Worm (Caenorhabditis elegans) whole organism, L3 larva: ENCODE measurements around the gene C02B4.3.

Source experiments
- ama-1 ChIP-seq: fragments of 150-350 bp; optimal IDR thresholded peaks from 2 replicates; lab custom pipeline; 2018
- ceh-16 ChIP-seq: sonication (generic microtip); optimal IDR thresholded peaks from 2 replicates; lab custom pipeline; 2017; ENCODE audit warnings: missing biosample characterization, missing genetic modification characterization
- egl-27 ChIP-seq: sonication (generic microtip); optimal IDR thresholded peaks from 4 replicates; lab custom pipeline; 2017; ENCODE audit warnings: missing biosample characterization, missing genetic modification reagents, missing genetic modification characterization
- elt-3 ChIP-seq, 3 experiments: fragments of 150-350 bp in 1 of 3; sonication (generic microtip) in 2 of 3; optimal IDR thresholded peaks; 2 replicates in 2 of 3; 4 replicates in 1 of 3; lab custom pipeline; 2014 to 2017; ENCODE audit warnings: missing biosample characterization in 3 of 3, missing genetic modification characterization in 3 of 3
- lin-39 ChIP-seq: fragments of 150-350 bp; optimal IDR thresholded peaks from 2 replicates; lab custom pipeline; 2018; ENCODE audit warnings: missing biosample characterization, missing genetic modification reagents, missing genetic modification characterization
- nfya-1 ChIP-seq: sonication (generic microtip); optimal IDR thresholded peaks from 2 replicates; lab custom pipeline; 2017; ENCODE audit warnings: missing genetic modification characterization, mild to moderate bottlenecking, missing compliant biosample characterization, antibody characterized with exemption, moderate library complexity; ENCODE audit not compliant: insufficient read depth
- nhr-237 ChIP-seq: fragments of 150-350 bp; optimal IDR thresholded peaks from 2 replicates; lab custom pipeline; 2014; ENCODE audit warnings: missing biosample characterization, missing genetic modification characterization
- nhr-77 ChIP-seq: fragments of 150-350 bp; optimal IDR thresholded peaks from 2 replicates; lab custom pipeline; 2014; ENCODE audit warnings: missing biosample characterization, missing genetic modification characterization
- pha-4 ChIP-seq: fragments of 150-350 bp; optimal IDR thresholded peaks from 2 replicates; lab custom pipeline; 2014; ENCODE audit warnings: missing biosample characterization, missing genetic modification reagents, missing genetic modification characterization
- pqm-1 ChIP-seq: fragments of 150-350 bp; optimal IDR thresholded peaks from 2 replicates; lab custom pipeline; 2017; ENCODE audit warnings: missing biosample characterization, missing genetic modification characterization, inconsistent platforms
- snpc-4 ChIP-seq: fragments of 150-350 bp; optimal IDR thresholded peaks from 2 replicates; lab custom pipeline; 2014; ENCODE audit warnings: missing biosample characterization, missing genetic modification characterization
- unc-62 ChIP-seq: fragments of 150-350 bp; sonication (generic microtip); optimal IDR thresholded peaks from 4 replicates; lab custom pipeline; 2014; ENCODE audit warnings: missing biosample characterization, missing genetic modification reagents, missing genetic modification characterization
- zag-1 ChIP-seq: fragments of 150-350 bp; optimal IDR thresholded peaks from 2 replicates; lab custom pipeline; 2014; ENCODE audit warnings: missing biosample characterization, missing genetic modification characterization

ce11 chrX:12690346-12690745 is 30.7 kb upstream of the C02B4.3 start:
- TF ChIP-seq snpc-4 (tag; lab: Kevin White, UChicago) = no peak
- TF ChIP-seq unc-62 (GFP tag; lab: Kevin White, UChicago) = peak; percentile 96
- no peak for TF ChIP-seq ceh-16 (tag; lab: Kevin White, UChicago)
- peak; percentile 97 for TF ChIP-seq lin-39 (tag; lab: Kevin White, UChicago)
- no peak for TF ChIP-seq egl-27 (tag; lab: Kevin White, UChicago)
- TF ChIP-seq ama-1 (lab: Kevin White, UChicago) = no peak
- TF ChIP-seq nfya-1 (tag; lab: Kevin White, UChicago) = peak; percentile 45
- TF ChIP-seq elt-3 (tag; optimal IDR thresholded peaks at IDR 0.05; lab: Kevin White, UChicago) = no peak
- TF ChIP-seq pqm-1 = no peak
- no peak for TF ChIP-seq pha-4
- no peak for TF ChIP-seq nhr-237 (tag; lab: Kevin White, UChicago)
- peak; percentile 23 for TF ChIP-seq zag-1 (tag; lab: Kevin White, UChicago)
- no peak for TF ChIP-seq nhr-77 (tag; lab: Kevin White, UChicago)
